Worm (Caenorhabditis elegans) whole organism, L2 larva: ENCODE results near the gene nhr-150.
A peak's percentile ranks its signal among the peaks of the same experiment; 100 is the strongest.

ENCODE experiments used
- F13H6.1 ChIP-seq: sonication (generic microtip); optimal IDR thresholded peaks from 2 replicates; lab custom pipeline; 2016; ENCODE audit warnings: missing genetic modification characterization, missing compliant biosample characterization
- Y55F3AM.14 ChIP-seq: fragments of 200-800 bp; sonication (Bioruptor generic); optimal IDR thresholded peaks from 2 replicates; lab custom pipeline; 2018; ENCODE audit warnings: mild to moderate bottlenecking, missing genetic modification characterization, missing compliant biosample characterization
- ZK546.5 ChIP-seq: sonication (generic microtip); optimal IDR thresholded peaks from 2 replicates; lab custom pipeline; 2017; ENCODE audit warnings: missing biosample characterization, missing genetic modification characterization
- aly-2 ChIP-seq: fragments of 150-350 bp; optimal IDR thresholded peaks from 2 replicates; lab custom pipeline; 2014; ENCODE audit warnings: missing biosample characterization, missing genetic modification characterization
- ceh-16 ChIP-seq: fragments of 150-350 bp; optimal IDR thresholded peaks from 2 replicates; lab custom pipeline; 2014; ENCODE audit warnings: missing biosample characterization, missing genetic modification characterization
- crh-2 ChIP-seq: sonication (generic microtip); optimal IDR thresholded peaks from 2 replicates; lab custom pipeline; 2017; ENCODE audit warnings: missing biosample characterization, missing genetic modification characterization
- dmd-4 ChIP-seq: sonication (generic microtip); optimal IDR thresholded peaks from 2 replicates; lab custom pipeline; 2017; ENCODE audit warnings: missing biosample characterization, missing genetic modification characterization
- egl-27 ChIP-seq: sonication (generic microtip); optimal IDR thresholded peaks from 3 replicates; lab custom pipeline; 2017; ENCODE audit warnings: missing biosample characterization, missing genetic modification reagents, missing genetic modification characterization
- elt-1 ChIP-seq: fragments of 150-350 bp; optimal IDR thresholded peaks from 2 replicates; lab custom pipeline; 2014; ENCODE audit warnings: missing biosample characterization, missing genetic modification characterization
- elt-3 ChIP-seq: sonication (generic microtip); optimal IDR thresholded peaks from 2 replicates; lab custom pipeline; 2017; ENCODE audit warnings: missing biosample characterization, missing genetic modification characterization
- lin-11 ChIP-seq: fragments of 150-350 bp; sonication (generic microtip); optimal IDR thresholded peaks from 2 replicates; lab custom pipeline; 2014; ENCODE audit warnings: missing biosample characterization, missing genetic modification characterization, inconsistent platforms, mixed read lengths
- lin-13 ChIP-seq: fragments of 150-350 bp; optimal IDR thresholded peaks from 2 replicates; lab custom pipeline; 2014; ENCODE audit warnings: missing biosample characterization, missing genetic modification reagents, missing genetic modification characterization
- lin-39 ChIP-seq: fragments of 150-350 bp; optimal IDR thresholded peaks from 2 replicates; lab custom pipeline; 2014; ENCODE audit warnings: missing biosample characterization, missing genetic modification reagents, missing genetic modification characterization
- lsy-2 ChIP-seq, 2 experiments: fragments of 150-350 bp in 1 of 2; sonication (generic microtip) in 1 of 2; optimal IDR thresholded peaks; 2 replicates each; lab custom pipeline; 2014 to 2017; ENCODE audit warnings: missing biosample characterization in 2 of 2, missing genetic modification characterization in 2 of 2
- mab-5 ChIP-seq: fragments of 150-350 bp; optimal IDR thresholded peaks from 2 replicates; lab custom pipeline; 2014; ENCODE audit warnings: missing biosample characterization, missing genetic modification characterization
- mdl-1 ChIP-seq, 2 experiments: fragments of 150-350 bp in 1 of 2; sonication (generic microtip) in 1 of 2; optimal IDR thresholded peaks; 2 replicates each; lab custom pipeline; 2017; ENCODE audit warnings: missing biosample characterization in 2 of 2, missing genetic modification characterization in 2 of 2
- nhr-10 ChIP-seq: sonication (generic microtip); optimal IDR thresholded peaks from 2 replicates; lab custom pipeline; 2017; ENCODE audit warnings: missing biosample characterization, missing genetic modification characterization
- nhr-11 ChIP-seq: fragments of 150-350 bp; optimal IDR thresholded peaks from 2 replicates; lab custom pipeline; 2014; ENCODE audit warnings: missing biosample characterization, missing genetic modification characterization
- nhr-23 ChIP-seq: fragments of 150-350 bp; optimal IDR thresholded peaks from 2 replicates; lab custom pipeline; 2014; ENCODE audit warnings: missing biosample characterization, missing genetic modification reagents, missing genetic modification characterization
- nhr-25 ChIP-seq: fragments of 150-350 bp; sonication (generic microtip); optimal IDR thresholded peaks from 3 replicates; lab custom pipeline; 2014; ENCODE audit warnings: missing biosample characterization, missing genetic modification characterization
- nhr-77 ChIP-seq: fragments of 150-350 bp; optimal IDR thresholded peaks from 2 replicates; lab custom pipeline; 2014; ENCODE audit warnings: missing biosample characterization, missing genetic modification characterization
- peb-1 ChIP-seq: fragments of 150-350 bp; optimal IDR thresholded peaks from 2 replicates; lab custom pipeline; 2014; ENCODE audit warnings: missing biosample characterization, missing genetic modification characterization
- sem-4 ChIP-seq: fragments of 150-350 bp; optimal IDR thresholded peaks from 2 replicates; lab custom pipeline; 2014; ENCODE audit warnings: missing biosample characterization, missing genetic modification reagents, missing genetic modification characterization
- sma-9 ChIP-seq, 2 experiments: fragments of 150-350 bp in 1 of 2; sonication (generic microtip) in 1 of 2; optimal IDR thresholded peaks; 2 replicates each; lab custom pipeline; 2014 to 2016; ENCODE audit warnings: missing genetic modification characterization in 2 of 2, mild to moderate bottlenecking in 1 of 2, missing biosample characterization in 1 of 2, missing compliant biosample characterization in 1 of 2, missing genetic modification reagents in 1 of 2, moderate library complexity in 1 of 2
- snpc-4 ChIP-seq: fragments of 150-350 bp; optimal IDR thresholded peaks from 2 replicates; lab custom pipeline; 2014; ENCODE audit warnings: missing biosample characterization, missing genetic modification characterization
- unc-39 ChIP-seq: fragments of 150-350 bp; optimal IDR thresholded peaks from 2 replicates; lab custom pipeline; 2014; ENCODE audit warnings: missing biosample characterization, missing genetic modification characterization
- unc-55 ChIP-seq: fragments of 150-350 bp; sonication (generic microtip); optimal IDR thresholded peaks from 3 replicates; lab custom pipeline; 2014; ENCODE audit warnings: missing biosample characterization, missing genetic modification reagents, missing genetic modification characterization
- unc-62 ChIP-seq: fragments of 150-350 bp; optimal IDR thresholded peaks from 2 replicates; lab custom pipeline; 2014; ENCODE audit warnings: missing biosample characterization, missing genetic modification reagents, missing genetic modification characterization
- zag-1 ChIP-seq: fragments of 150-350 bp; optimal IDR thresholded peaks from 2 replicates; lab custom pipeline; 2014; ENCODE audit warnings: missing biosample characterization, missing genetic modification characterization
- ztf-1 ChIP-seq: fragments of 200-800 bp; sonication (Bioruptor generic); conservative IDR thresholded peaks from 2 replicates; pipeline ENCODE4 v1.3.6; 2022; ENCODE audit warnings: missing genetic modification characterization, missing compliant biosample characterization
- ztf-11 ChIP-seq: sonication (generic microtip); optimal IDR thresholded peaks from 2 replicates; lab custom pipeline; 2017; ENCODE audit warnings: missing biosample characterization, missing genetic modification characterization
- ztf-4 ChIP-seq: fragments of 150-350 bp; optimal IDR thresholded peaks from 2 replicates; lab custom pipeline; 2014; ENCODE audit warnings: missing biosample characterization, missing genetic modification characterization

Gene nhr-150

ce11 chrV:15481374-15481773, at the start of gene nhr-150:
nhr-150 (minus strand) TSS chrV:15481465.
- no peak for TF ChIP-seq lin-11 (tag; lab: Kevin White, UChicago)
- TF ChIP-seq Y55F3AM.14 (GFP tag; lab: Kevin White, UChicago), result no peak
- TF ChIP-seq sma-9 (GFP tag; optimal IDR thresholded peaks at IDR 0.05; lab: Kevin White, UChicago), result peak; percentile 50
- no peak for TF ChIP-seq sma-9 (tag; optimal IDR thresholded peaks at IDR 0.05; lab: Kevin White, UChicago)

ce11 chrV:15529069-15529468, 47.8 kb upstream of the nhr-150 start, which contains the start of gene srh-276:
srh-276 (plus strand) TSS chrV:15529369.
- TF ChIP-seq ceh-16 (no peak), nhr-10 (tag; lab: Kevin White, UChicago) (no peak), zag-1 (tag; lab: Kevin White, UChicago) (no peak), peb-1 (tag; lab: Kevin White, UChicago) (no peak), F13H6.1 (no peak), elt-3 (no peak), ZK546.5 (tag; lab: Kevin White, UChicago) (no peak), lin-39 (tag; lab: Kevin White, UChicago) (no peak), lin-11 (tag; lab: Kevin White, UChicago) (no peak), lsy-2 (tag; optimal IDR thresholded peaks at IDR 0.05; lab: Kevin White, UChicago) (no peak), mab-5 (tag; lab: Kevin White, UChicago) (no peak), nhr-25 (tag; lab: Kevin White, UChicago) (no peak), lin-13 (GFP tag; lab: Kevin White, UChicago) (no peak)

ce11 chrV:15521920-15522319, 40.7 kb upstream of the nhr-150 start, which contains the start of gene lgc-31:
lgc-31 (minus strand) TSS chrV:15522020.
- TF ChIP-seq nhr-10 (tag; lab: Kevin White, UChicago) (no peak), nhr-23 (tag; lab: Kevin White, UChicago) (no peak), mab-5 (tag; lab: Kevin White, UChicago) (no peak), ztf-1 (no peak), crh-2 (tag; lab: Kevin White, UChicago) (no peak), lin-11 (tag; lab: Kevin White, UChicago) (no peak), Y55F3AM.14 (GFP tag; lab: Kevin White, UChicago) (no peak), egl-27 (tag; lab: Kevin White, UChicago) (no peak), lsy-2 (tag; optimal IDR thresholded peaks at IDR 0.05; lab: Kevin White, UChicago) (no peak), unc-62 (GFP tag; lab: Kevin White, UChicago) (no peak), ztf-11 (tag; lab: Kevin White, UChicago) (no peak), nhr-11 (no peak), elt-3 (no peak), sma-9 (GFP tag; optimal IDR thresholded peaks at IDR 0.05; lab: Kevin White, UChicago) (no peak), sma-9 (tag; optimal IDR thresholded peaks at IDR 0.05; lab: Kevin White, UChicago) (no peak)
- TF ChIP-seq, all 48 proteins: peak for 0

- no peak for TF ChIP-seq unc-39 (tag; lab: Kevin White, UChicago)
- no peak for TF ChIP-seq aly-2 (tag; lab: Kevin White, UChicago)
- peak in 1 of 2 experiments; percentile 29 for TF ChIP-seq lsy-2 (tag; optimal IDR thresholded peaks at IDR 0.05; lab: Kevin White, UChicago)
- peak; percentile 60 for TF ChIP-seq mab-5 (tag; lab: Kevin White, UChicago)
- no peak for TF ChIP-seq ztf-4 (tag; lab: Kevin White, UChicago)
- no peak for TF ChIP-seq dmd-4 (tag; lab: Kevin White, UChicago)
- no peak for TF ChIP-seq elt-1 (tag; lab: Kevin White, UChicago)
- TF ChIP-seq peb-1 (tag; lab: Kevin White, UChicago), result no peak
- no peak for TF ChIP-seq lin-39 (tag; lab: Kevin White, UChicago)
- TF ChIP-seq unc-62 (GFP tag; lab: Kevin White, UChicago), result no peak
- peak; percentile 20 for TF ChIP-seq zag-1 (tag; lab: Kevin White, UChicago)
- no peak for TF ChIP-seq nhr-77
- no peak for TF ChIP-seq unc-55 (GFP tag; lab: Kevin White, UChicago)
- TF ChIP-seq mdl-1 (tag; optimal IDR thresholded peaks at IDR 0.05; lab: Kevin White, UChicago), result no peak
- TF ChIP-seq snpc-4 (tag; lab: Kevin White, UChicago), result no peak
- TF ChIP-seq sem-4 (tag; lab: Kevin White, UChicago), result no peak
These were observed 39.1 kb upstream of the nhr-150 start for ce11 chrV:15520398-15520797.

ce11 chrV:15519845-15520244, 38.6 kb upstream of the nhr-150 start:
- no peak for TF ChIP-seq nhr-25 (tag; lab: Kevin White, UChicago)
- no peak for TF ChIP-seq egl-27 (tag; lab: Kevin White, UChicago)
- no peak for TF ChIP-seq ceh-16
